Fruit fly (Drosophila melanogaster) S2 (cell line): ENCODE data around the gene APC7.

Source experiments
- CG8478 ChIP-seq: fragments of >200 bp; optimal IDR thresholded peaks from 2 replicates; lab custom pipeline; 2018
- CTCF ChIP-seq, 2 experiments: fragments of >200 bp; optimal IDR thresholded peaks; 2 replicates each; lab custom pipeline; 2018

DNA sequence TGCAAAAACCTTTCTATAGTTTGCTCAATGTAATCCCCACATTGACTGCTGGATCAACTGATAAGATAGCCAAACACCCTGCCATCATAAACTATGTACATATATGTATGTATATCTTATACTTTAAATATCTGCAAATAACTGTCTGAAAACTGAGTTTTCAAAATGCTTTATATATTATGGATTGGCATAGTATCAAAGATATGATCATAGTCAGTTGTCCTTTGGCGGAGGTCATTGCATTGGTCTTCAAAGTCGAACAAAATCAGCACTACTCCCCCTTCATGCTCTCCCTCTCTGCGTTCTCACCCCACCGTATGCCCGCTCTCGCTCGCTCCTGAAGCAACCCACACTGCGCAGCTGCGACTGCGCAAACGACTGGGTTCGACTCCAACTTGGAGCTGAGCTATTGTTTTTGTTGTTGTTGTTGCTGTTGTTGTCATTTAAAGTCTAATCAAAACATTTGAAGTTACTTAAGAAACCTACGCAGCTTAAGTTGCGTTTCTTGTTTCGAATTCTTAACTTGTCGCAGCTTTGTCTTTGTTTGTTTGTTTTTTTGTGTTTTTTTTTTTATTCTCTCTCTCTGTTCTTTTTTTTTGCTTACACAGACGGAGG lies 28.2 kb downstream of the APC7 start:
- TF ChIP-seq CTCF (optimal IDR thresholded peaks at IDR 0.05; lab: Kevin White, UChicago) (no peak), CG8478 (no peak)
